Worm (Caenorhabditis elegans) whole organism, L2 larva: ENCODE results near the gene srz-70.
"Not testable (repeated sequence)": the region's sequence is repeated elsewhere in the genome, so short reads cannot be mapped to it uniquely, and the experiment has no call there.

ENCODE experiments used
- ama-1 ChIP-seq: fragments of 150-350 bp; optimal IDR thresholded peaks from 2 replicates; lab custom pipeline; 2018; ENCODE audit warnings: inconsistent platforms
- mdl-1 ChIP-seq, 2 experiments: fragments of 150-350 bp in 1 of 2; sonication (generic microtip) in 1 of 2; optimal IDR thresholded peaks; 2 replicates each; lab custom pipeline; 2017; ENCODE audit warnings: missing biosample characterization in 2 of 2, missing genetic modification characterization in 2 of 2
- nhr-11 ChIP-seq: fragments of 150-350 bp; optimal IDR thresholded peaks from 2 replicates; lab custom pipeline; 2014; ENCODE audit warnings: missing biosample characterization, missing genetic modification characterization
- unc-39 ChIP-seq: fragments of 150-350 bp; optimal IDR thresholded peaks from 2 replicates; lab custom pipeline; 2014; ENCODE audit warnings: missing biosample characterization, missing genetic modification characterization

- not testable (repeated sequence) for TF ChIP-seq unc-39 (tag; lab: Kevin White, UChicago); mdl-1 (tag; optimal IDR thresholded peaks at IDR 0.05; lab: Kevin White, UChicago); ama-1; nhr-11
Measured at ce11 chrIV:3433387-3433786, 45.4 kb downstream of the srz-70 start, which contains the start of gene C04C3.7.
